Worm (Caenorhabditis elegans): Measurements from ENCODE around the gene W04G3.5.

ce11 chrX:11120808-11121207 is 47.4 kb downstream of the W04G3.5 start, which contains the start of gene R08B4.3:
- TF ChIP-seq jun-1 (tag; optimal IDR thresholded peaks at IDR 0.05) (no peak), ztf-4 (tag; optimal IDR thresholded peaks at IDR 0.05) (no peak), elt-1 (tag; optimal IDR thresholded peaks at IDR 0.05) (no peak), nhr-28 (tag; optimal IDR thresholded peaks at IDR 0.05) (no peak), unc-62 (GFP tag; optimal IDR thresholded peaks at IDR 0.05) (no peak), tbx-2 (tag; optimal IDR thresholded peaks at IDR 0.05) (no peak), daf-12 (tag; optimal IDR thresholded peaks at IDR 0.05) (no peak), ztf-11 (tag; optimal IDR thresholded peaks at IDR 0.05) (no peak), nhr-11 (tag; optimal IDR thresholded peaks at IDR 0.05) (no peak), snpc-4 (tag; optimal IDR thresholded peaks at IDR 0.05) (no peak), ceh-9 (tag; optimal IDR thresholded peaks at IDR 0.05) (no peak), mdl-1 (tag; optimal IDR thresholded peaks at IDR 0.05) (no peak), unc-39 (tag; optimal IDR thresholded peaks at IDR 0.05) (no peak)
